Worm (Caenorhabditis elegans) whole organism, late embryonic: Measurements from ENCODE around the gene nsph-1.1.

Experiments
- K02D7.2 ChIP-seq: sonication (generic microtip); optimal IDR thresholded peaks from 2 replicates; lab custom pipeline; 2017; ENCODE audit warnings: mild to moderate bottlenecking, missing genetic modification characterization, missing compliant biosample characterization
- K09A11.1 ChIP-seq: sonication (generic microtip); optimal IDR thresholded peaks from 2 replicates; lab custom pipeline; 2017; ENCODE audit warnings: antibody characterized with exemption, mild to moderate bottlenecking, missing genetic modification characterization, missing compliant biosample characterization; ENCODE audit not compliant: insufficient read depth
- T23F11.4 ChIP-seq: fragments of 200-800 bp; sonication (Bioruptor generic); optimal IDR thresholded peaks from 2 replicates; lab custom pipeline; 2018; ENCODE audit warnings: mild to moderate bottlenecking, missing genetic modification characterization, missing compliant biosample characterization
- ahr-1 ChIP-seq: sonication (generic microtip); optimal IDR thresholded peaks from 2 replicates; lab custom pipeline; 2016; ENCODE audit warnings: missing genetic modification characterization, missing compliant biosample characterization
- ama-1 ChIP-seq: fragments of 150-350 bp; optimal IDR thresholded peaks from 2 replicates; lab custom pipeline; 2014
- ceh-19 ChIP-seq: fragments of 200-800 bp; sonication (Bioruptor generic); optimal IDR thresholded peaks from 2 replicates; lab custom pipeline; 2018; ENCODE audit warnings: mild to moderate bottlenecking, missing genetic modification characterization, missing compliant biosample characterization
- ceh-2 ChIP-seq: sonication (generic microtip); optimal IDR thresholded peaks from 2 replicates; lab custom pipeline; 2016; ENCODE audit warnings: missing genotype, missing genetic modification characterization, missing compliant biosample characterization
- ceh-24 ChIP-seq: sonication (generic microtip); optimal IDR thresholded peaks from 2 replicates; lab custom pipeline; 2016; ENCODE audit warnings: mild to moderate bottlenecking, missing genetic modification characterization, missing compliant biosample characterization
- ceh-30 ChIP-seq: fragments of 150-350 bp; optimal IDR thresholded peaks from 2 replicates; lab custom pipeline; 2014; ENCODE audit warnings: missing biosample characterization, missing genetic modification characterization
- ceh-31 ChIP-seq: sonication (generic microtip); optimal IDR thresholded peaks from 2 replicates; lab custom pipeline; 2016; ENCODE audit warnings: missing genetic modification characterization, missing compliant biosample characterization
- ceh-34 ChIP-seq: sonication (generic microtip); optimal IDR thresholded peaks from 2 replicates; lab custom pipeline; 2016; ENCODE audit warnings: mild to moderate bottlenecking, missing genetic modification characterization, missing compliant biosample characterization
- ceh-9 ChIP-seq: sonication (generic microtip); optimal IDR thresholded peaks from 2 replicates; lab custom pipeline; 2016; ENCODE audit warnings: mild to moderate bottlenecking, missing genetic modification characterization, inconsistent platforms, missing compliant biosample characterization
- dmd-4 ChIP-seq: sonication (generic microtip); optimal IDR thresholded peaks from 2 replicates; lab custom pipeline; 2016; ENCODE audit warnings: borderline replicate concordance, missing genetic modification characterization, missing compliant biosample characterization
- elt-2 ChIP-seq: sonication (generic microtip); optimal IDR thresholded peaks from 2 replicates; lab custom pipeline; 2016; ENCODE audit warnings: missing genetic modification reagents, missing genetic modification characterization, missing compliant biosample characterization
- ets-4 ChIP-seq: sonication (generic microtip); optimal IDR thresholded peaks from 2 replicates; lab custom pipeline; 2016; ENCODE audit warnings: missing genetic modification characterization, missing compliant biosample characterization
- eyg-1 ChIP-seq: sonication (generic microtip); optimal IDR thresholded peaks from 2 replicates; lab custom pipeline; 2016; ENCODE audit warnings: missing genotype, missing genetic modification characterization, missing compliant biosample characterization
- fax-1 ChIP-seq: sonication (generic microtip); optimal IDR thresholded peaks from 2 replicates; lab custom pipeline; 2016; ENCODE audit warnings: missing genotype, missing genetic modification characterization, missing compliant biosample characterization
- fkh-10 ChIP-seq: fragments of 150-350 bp; optimal IDR thresholded peaks from 2 replicates; lab custom pipeline; 2014; ENCODE audit warnings: missing biosample characterization, missing genetic modification reagents, missing genetic modification characterization
- hlh-30 ChIP-seq: sonication (generic microtip); optimal IDR thresholded peaks from 2 replicates; lab custom pipeline; 2017; ENCODE audit warnings: antibody characterized with exemption, missing genetic modification characterization, missing compliant biosample characterization; ENCODE audit not compliant: insufficient read depth
- lin-11 ChIP-seq: fragments of 200-800 bp; sonication (Bioruptor generic); optimal IDR thresholded peaks from 2 replicates; lab custom pipeline; 2018; ENCODE audit warnings: mild to moderate bottlenecking, missing genetic modification characterization, missing compliant biosample characterization
- madf-2 ChIP-seq: sonication (generic microtip); optimal IDR thresholded peaks from 2 replicates; lab custom pipeline; 2017; ENCODE audit warnings: missing genetic modification characterization, missing compliant biosample characterization
- mec-3 ChIP-seq: sonication (generic microtip); optimal IDR thresholded peaks from 2 replicates; lab custom pipeline; 2016; ENCODE audit warnings: borderline replicate concordance, missing genetic modification characterization, missing compliant biosample characterization
- nhr-11 ChIP-seq: fragments of 150-350 bp; optimal IDR thresholded peaks from 2 replicates; lab custom pipeline; 2014; ENCODE audit warnings: missing biosample characterization, missing genetic modification characterization
- nhr-232 ChIP-seq: sonication (generic microtip); optimal IDR thresholded peaks from 2 replicates; lab custom pipeline; 2016; ENCODE audit warnings: missing genetic modification characterization, missing compliant biosample characterization
- npax-4 ChIP-seq: sonication (generic microtip); optimal IDR thresholded peaks from 2 replicates; lab custom pipeline; 2016; ENCODE audit warnings: missing genetic modification characterization, missing compliant biosample characterization
- pag-3 ChIP-seq: sonication (generic microtip); optimal IDR thresholded peaks from 2 replicates; lab custom pipeline; 2016; ENCODE audit warnings: missing compliant biosample characterization, missing genetic modification characterization, borderline replicate concordance
- pat-9 ChIP-seq: fragments of 200-800 bp; sonication (Bioruptor generic); optimal IDR thresholded peaks from 2 replicates; lab custom pipeline; 2018; ENCODE audit warnings: mild to moderate bottlenecking, missing genetic modification characterization, moderate library complexity, missing compliant biosample characterization
- pha-2 ChIP-seq: sonication (generic microtip); optimal IDR thresholded peaks from 2 replicates; lab custom pipeline; 2017; ENCODE audit warnings: mild to moderate bottlenecking, missing genetic modification characterization, missing compliant biosample characterization
- pha-4 ChIP-seq: fragments of 150-350 bp; optimal IDR thresholded peaks from 2 replicates; lab custom pipeline; 2018; ENCODE audit warnings: missing biosample characterization, missing genetic modification reagents, missing genetic modification characterization
- pqm-1 ChIP-seq: sonication (generic microtip); optimal IDR thresholded peaks from 2 replicates; lab custom pipeline; 2016; ENCODE audit warnings: missing genetic modification characterization, missing compliant biosample characterization
- ref-2 ChIP-seq: sonication (generic microtip); optimal IDR thresholded peaks from 2 replicates; lab custom pipeline; 2016; ENCODE audit warnings: missing genetic modification characterization, missing compliant biosample characterization
- rnt-1 ChIP-seq: sonication (generic microtip); optimal IDR thresholded peaks from 2 replicates; lab custom pipeline; 2016; ENCODE audit warnings: missing genetic modification characterization, missing compliant biosample characterization
- sdc-2 ChIP-seq: sonication (generic microtip); optimal IDR thresholded peaks from 2 replicates; lab custom pipeline; 2016; ENCODE audit warnings: missing genotype, missing genetic modification characterization, missing compliant biosample characterization
- sox-4 ChIP-seq: sonication (generic microtip); optimal IDR thresholded peaks from 2 replicates; lab custom pipeline; 2017; ENCODE audit warnings: mild to moderate bottlenecking, missing genetic modification characterization, inconsistent platforms, missing compliant biosample characterization
- syd-9 ChIP-seq: sonication (generic microtip); optimal IDR thresholded peaks from 2 replicates; lab custom pipeline; 2016; ENCODE audit warnings: mild to moderate bottlenecking, missing genetic modification characterization, moderate library complexity, missing compliant biosample characterization
- tbx-7 ChIP-seq: sonication (generic microtip); optimal IDR thresholded peaks from 2 replicates; lab custom pipeline; 2016; ENCODE audit warnings: missing genotype, missing genetic modification characterization, missing compliant biosample characterization
- ttx-3 ChIP-seq: sonication (generic microtip); optimal IDR thresholded peaks from 2 replicates; lab custom pipeline; 2016; ENCODE audit warnings: missing genetic modification reagents, missing genetic modification characterization, missing compliant biosample characterization
- unc-42 ChIP-seq: sonication (generic microtip); optimal IDR thresholded peaks from 2 replicates; lab custom pipeline; 2016; ENCODE audit warnings: missing genotype, missing genetic modification characterization, missing compliant biosample characterization
- unc-55 ChIP-seq: sonication (generic microtip); optimal IDR thresholded peaks from 2 replicates; lab custom pipeline; 2017; ENCODE audit warnings: missing biosample characterization, missing genetic modification reagents, missing genetic modification characterization
- ztf-16 ChIP-seq: sonication (generic microtip); optimal IDR thresholded peaks from 2 replicates; lab custom pipeline; 2017; ENCODE audit warnings: missing genetic modification characterization, missing compliant biosample characterization

The nsph-1.1 gene

ce11 chrII:8748638-8749037, 17.9 kb upstream of the nsph-1.1 start:
- TF ChIP-seq sox-4 (tag; lab: Kevin White, UChicago) = no peak
- no peak for TF ChIP-seq ref-2 (tag; lab: Kevin White, UChicago)
- no peak for TF ChIP-seq ceh-9 (tag; lab: Kevin White, UChicago)
- no peak for TF ChIP-seq lin-11
- TF ChIP-seq fkh-10 (GFP tag; lab: Kevin White, UChicago) = no peak
- TF ChIP-seq sdc-2 (tag; lab: Kevin White, UChicago) = no peak
- TF ChIP-seq syd-9 = no peak
- TF ChIP-seq dmd-4 (tag; lab: Kevin White, UChicago) = no peak

ce11 chrII:8749084-8749483, 17.5 kb upstream of the nsph-1.1 start:
- TF ChIP-seq rnt-1 (tag; lab: Kevin White, UChicago) = peak; percentile 83
- TF ChIP-seq sox-4 (tag; lab: Kevin White, UChicago) = no peak
- TF ChIP-seq fax-1 (tag; lab: Kevin White, UChicago) = no peak

ce11 chrII:8750056-8750455, 16.5 kb upstream of the nsph-1.1 start:
- no peak for TF ChIP-seq hlh-30 (tag; lab: Kevin White, UChicago)
- no peak for TF ChIP-seq T23F11.4 (GFP tag; lab: Kevin White, UChicago)
- TF ChIP-seq pag-3 = no peak
- TF ChIP-seq pha-2 (tag; lab: Kevin White, UChicago) = no peak
- no peak for TF ChIP-seq ahr-1 (tag; lab: Kevin White, UChicago)
- no peak for TF ChIP-seq ceh-34 (tag; lab: Kevin White, UChicago)
- no peak for TF ChIP-seq fax-1 (tag; lab: Kevin White, UChicago)
- TF ChIP-seq fkh-10 (GFP tag; lab: Kevin White, UChicago) = no peak
- TF ChIP-seq npax-4 (tag; lab: Kevin White, UChicago) = no peak
- no peak for TF ChIP-seq lin-11
- no peak for TF ChIP-seq elt-2 (tag; lab: Kevin White, UChicago)
- no peak for TF ChIP-seq ceh-30 (tag; lab: Kevin White, UChicago)
- TF ChIP-seq pat-9 (tag; lab: Kevin White, UChicago) = no peak
- TF ChIP-seq tbx-7 = no peak
- TF ChIP-seq ets-4 (tag; lab: Kevin White, UChicago) = no peak
- no peak for TF ChIP-seq madf-2 (tag; lab: Kevin White, UChicago)
- no peak for TF ChIP-seq rnt-1 (tag; lab: Kevin White, UChicago)
- TF ChIP-seq sdc-2 (tag; lab: Kevin White, UChicago) = no peak
- TF ChIP-seq ama-1 (lab: Kevin White, UChicago) = no peak

- TF ChIP-seq pha-4 (tag; lab: Kevin White, UChicago) (no peak), fax-1 (tag; lab: Kevin White, UChicago) (no peak), K09A11.1 (tag; lab: Kevin White, UChicago) (no peak), pag-3 (no peak), pat-9 (tag; lab: Kevin White, UChicago) (no peak), ref-2 (tag; lab: Kevin White, UChicago) (peak; percentile 66), nhr-11 (tag; lab: Kevin White, UChicago) (no peak), hlh-30 (tag; lab: Kevin White, UChicago) (no peak), T23F11.4 (GFP tag; lab: Kevin White, UChicago) (no peak), ceh-24 (tag; lab: Kevin White, UChicago) (no peak), ama-1 (lab: Kevin White, UChicago) (peak; percentile 10), unc-42 (tag; lab: Kevin White, UChicago) (no peak), K02D7.2 (tag; lab: Kevin White, UChicago) (no peak), lin-11 (no peak), eyg-1 (tag; lab: Kevin White, UChicago) (no peak), sdc-2 (tag; lab: Kevin White, UChicago) (peak; percentile 28), ztf-16 (tag; lab: Kevin White, UChicago) (no peak), pha-2 (tag; lab: Kevin White, UChicago) (no peak), ceh-31 (tag; lab: Kevin White, UChicago) (peak; percentile 64), unc-55 (GFP tag; lab: Kevin White, UChicago) (no peak), rnt-1 (tag; lab: Kevin White, UChicago) (peak; percentile 21), pqm-1 (no peak), nhr-232 (tag; lab: Kevin White, UChicago) (no peak), ets-4 (tag; lab: Kevin White, UChicago) (no peak), ceh-2 (no peak), ceh-9 (tag; lab: Kevin White, UChicago) (no peak), mec-3 (no peak), ttx-3 (no peak), madf-2 (tag; lab: Kevin White, UChicago) (no peak), ceh-19 (GFP tag; lab: Kevin White, UChicago) (no peak)
These were observed 15.5 kb upstream of the nsph-1.1 start for ce11 chrII:8751042-8751441.
